Worm (Caenorhabditis elegans): Measurements from ENCODE around the gene F40C5.2.
"Not testable (repeated sequence)": the region's sequence is repeated elsewhere in the genome, so short reads cannot be mapped to it uniquely, and the experiment has no call there.

F40C5.2 gene

DNA sequence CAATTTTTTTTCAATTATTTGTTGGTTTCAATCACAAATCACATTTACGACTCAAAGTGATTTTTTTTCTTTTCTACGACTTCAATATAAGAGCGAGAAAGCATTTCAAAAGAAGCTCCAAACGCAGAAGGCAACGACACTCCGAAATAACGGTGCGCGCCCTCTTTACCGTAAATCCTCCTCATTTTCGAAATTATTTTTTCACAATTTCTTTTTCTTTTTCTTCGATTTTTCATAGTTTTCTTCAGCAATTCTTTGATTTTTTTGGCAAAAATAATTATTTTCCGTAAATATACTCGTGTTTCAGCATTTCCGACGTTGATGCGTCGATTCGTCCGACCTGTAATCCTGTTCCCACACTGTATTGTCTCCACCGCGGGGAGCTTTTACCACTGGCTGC is at the start of gene F40C5.2:
Gene F40C5.2, plus strand, starts transcription at position 301 of the 400 bp plus-strand sequence.
- TF ChIP-seq M03D4.4 (tag; optimal IDR thresholded peaks at IDR 0.05); nhr-76 (tag; optimal IDR thresholded peaks at IDR 0.05); sem-2 (GFP tag; optimal IDR thresholded peaks at IDR 0.05): not testable (repeated sequence)

DNA sequence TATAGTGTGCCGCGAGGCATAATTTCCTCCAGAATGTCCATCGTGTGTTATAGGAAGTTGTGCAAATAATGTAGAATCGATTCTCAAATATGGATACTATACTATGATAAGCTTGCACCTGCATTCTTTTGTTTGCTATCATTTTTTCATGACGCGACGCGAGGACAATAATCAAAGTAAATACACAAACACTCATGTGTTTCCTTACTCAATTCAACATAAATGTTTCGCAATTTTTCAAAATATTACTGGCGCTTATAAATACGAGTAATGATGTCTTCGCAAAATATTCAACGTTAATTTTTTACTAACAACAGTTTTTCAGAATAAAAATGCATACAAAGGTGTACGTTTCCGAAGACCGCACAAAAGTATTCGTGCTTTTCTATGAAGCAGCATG is 47.5 kb upstream of the F40C5.2 start, which contains the start of gene irg-1:
Gene irg-1, plus strand, starts transcription at position 326 of the 400 bp plus-strand sequence.
- TF ChIP-seq nhr-2 (tag; optimal IDR thresholded peaks at IDR 0.05) (no peak), tbx-8 (GFP tag; optimal IDR thresholded peaks at IDR 0.05) (no peak), ceh-43 (GFP tag; optimal IDR thresholded peaks at IDR 0.05) (no peak), drap-1 (GFP tag; optimal IDR thresholded peaks at IDR 0.05) (no peak), pha-4 (tag; optimal IDR thresholded peaks at IDR 0.05) (no peak), nhr-12 (tag; optimal IDR thresholded peaks at IDR 0.05) (no peak), sptf-1 (tag; optimal IDR thresholded peaks at IDR 0.05) (no peak), unc-120 (tag; optimal IDR thresholded peaks at IDR 0.05; ENCODE audit: poor library complexity, severe bottlenecking) (no peak), cnd-1 (tag; optimal IDR thresholded peaks at IDR 0.05) (no peak), mep-1 (tag; optimal IDR thresholded peaks at IDR 0.05) (no peak), mls-2 (tag; optimal IDR thresholded peaks at IDR 0.05) (no peak), sem-2 (GFP tag; optimal IDR thresholded peaks at IDR 0.05) (no peak)

DNA sequence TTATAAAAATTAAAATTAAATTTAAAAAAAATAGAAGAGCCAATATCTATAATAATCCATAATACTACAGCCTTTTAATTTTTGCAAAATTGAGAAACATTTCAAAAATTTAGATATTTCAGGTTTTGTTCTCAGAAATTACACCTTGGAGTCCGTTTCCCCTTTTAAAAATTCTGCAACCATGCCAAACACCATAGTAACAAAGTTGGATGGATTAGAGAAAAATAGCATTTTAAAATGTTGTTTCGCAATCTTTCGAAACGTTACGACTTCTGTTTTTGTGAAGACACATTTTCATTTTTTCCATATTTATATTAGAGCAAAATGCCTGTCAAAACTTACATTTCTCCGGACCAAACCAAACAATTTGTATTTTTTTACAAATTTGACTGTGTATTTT is 45.8 kb upstream of the F40C5.2 start, which contains the start of gene T24A6.7:
Gene T24A6.7, plus strand, starts transcription at position 301 of the 400 bp plus-strand sequence.
- no peak for TF ChIP-seq nhr-76 (tag; optimal IDR thresholded peaks at IDR 0.05)
- no peak for TF ChIP-seq mab-5 (tag; optimal IDR thresholded peaks at IDR 0.05)
- no peak for TF ChIP-seq mep-1 (tag; optimal IDR thresholded peaks at IDR 0.05)
- no peak for TF ChIP-seq lin-32 (GFP tag; optimal IDR thresholded peaks at IDR 0.05)
- no peak for TF ChIP-seq unc-120 (tag; optimal IDR thresholded peaks at IDR 0.05; ENCODE audit: poor library complexity, severe bottlenecking)
- TF ChIP-seq elt-1 (tag; optimal IDR thresholded peaks at IDR 0.05; ENCODE audit: borderline replicate concordance, insufficient read depth) = no peak
- TF ChIP-seq ces-1 (GFP tag; optimal IDR thresholded peaks at IDR 0.05) = no peak
- no peak for TF ChIP-seq sptf-1 (tag; optimal IDR thresholded peaks at IDR 0.05)
- TF ChIP-seq snpc-4 (tag; optimal IDR thresholded peaks at IDR 0.05) = no peak

ce11 chrV:3526882-3527281 is 43.9 kb upstream of the F40C5.2 start, which contains the start of gene str-260:
TSS of gene str-260 (plus strand) at chrV:3527182.
- no peak for TF ChIP-seq blmp-1 (tag; optimal IDR thresholded peaks at IDR 0.05)
- no peak for TF ChIP-seq bed-3 (GFP tag; optimal IDR thresholded peaks at IDR 0.05)
- no peak for TF ChIP-seq ceh-39 (tag; optimal IDR thresholded peaks at IDR 0.05)
- TF ChIP-seq snpc-4 (tag; optimal IDR thresholded peaks at IDR 0.05) = no peak
- TF ChIP-seq sptf-1 (tag; optimal IDR thresholded peaks at IDR 0.05) = no peak
- TF ChIP-seq zip-8 (tag; optimal IDR thresholded peaks at IDR 0.05) = no peak

DNA sequence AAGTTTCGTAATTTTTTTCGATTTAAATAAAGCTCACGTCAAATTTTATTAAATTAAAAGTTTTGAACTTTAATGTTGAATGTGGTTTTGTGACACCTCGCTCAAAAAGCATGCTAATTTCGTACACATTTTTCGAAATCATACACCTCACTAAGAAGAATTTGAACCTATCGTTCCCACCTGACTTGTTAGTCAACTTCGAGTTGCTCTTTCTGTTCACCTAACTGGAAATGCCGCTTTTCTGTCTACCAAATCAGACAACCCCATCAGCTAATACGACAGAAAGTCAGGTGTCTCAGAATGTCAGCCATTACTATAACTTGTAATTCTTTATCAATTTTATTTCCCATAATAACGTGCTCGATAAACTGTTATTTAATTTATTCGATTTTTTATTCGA is 40.4 kb upstream of the F40C5.2 start, which contains the start of gene srbc-66:
Gene srbc-66, plus strand, starts transcription at position 301 of the 400 bp plus-strand sequence.
- TF ChIP-seq lin-13 (tag; optimal IDR thresholded peaks at IDR 0.05) (no peak), ham-2 (GFP tag; optimal IDR thresholded peaks at IDR 0.05) (no peak), nhr-237 (tag; optimal IDR thresholded peaks at IDR 0.05) (no peak), ces-1 (GFP tag; optimal IDR thresholded peaks at IDR 0.05) (no peak), mep-1 (tag; optimal IDR thresholded peaks at IDR 0.05) (no peak)

DNA sequence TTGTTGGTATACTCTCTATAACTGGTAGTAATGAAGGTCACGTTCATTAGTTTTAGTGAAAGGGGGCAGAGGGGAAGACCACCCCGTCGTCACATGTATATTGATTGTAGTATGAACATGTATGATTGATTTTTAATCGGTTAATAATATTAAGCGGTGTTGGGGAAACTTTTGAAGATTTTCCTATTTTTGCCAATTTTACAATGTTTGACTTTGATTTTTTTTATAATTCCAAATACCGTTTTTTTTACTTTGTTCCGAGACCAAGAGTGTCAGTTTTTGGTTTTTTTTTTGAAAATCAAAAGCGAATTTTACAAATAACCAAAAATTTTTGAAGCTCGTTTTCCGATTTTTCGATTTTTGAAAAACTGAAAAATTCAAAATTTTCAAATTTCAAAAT is 35.5 kb upstream of the F40C5.2 start, which contains the start of gene nhr-221:
Gene nhr-221, minus strand, starts transcription at position 101 of the 400 bp plus-strand sequence.
- TF ChIP-seq hlh-1 (tag; optimal IDR thresholded peaks at IDR 0.05) (no peak), nhr-237 (tag; optimal IDR thresholded peaks at IDR 0.05) (no peak), cnd-1 (tag; optimal IDR thresholded peaks at IDR 0.05) (no peak), nhr-2 (tag; optimal IDR thresholded peaks at IDR 0.05) (no peak), mab-5 (tag; optimal IDR thresholded peaks at IDR 0.05) (no peak), nhr-12 (tag; optimal IDR thresholded peaks at IDR 0.05) (no peak), ham-2 (GFP tag; optimal IDR thresholded peaks at IDR 0.05) (no peak), unc-120 (tag; optimal IDR thresholded peaks at IDR 0.05; ENCODE audit: poor library complexity, severe bottlenecking) (no peak), lin-32 (GFP tag; optimal IDR thresholded peaks at IDR 0.05) (no peak), lsy-2 (tag; optimal IDR thresholded peaks at IDR 0.05) (no peak), pha-4 (tag; optimal IDR thresholded peaks at IDR 0.05) (no peak), ztf-11 (tag; optimal IDR thresholded peaks at IDR 0.05) (no peak), elt-3 (tag; optimal IDR thresholded peaks at IDR 0.05) (no peak), ceh-39 (tag; optimal IDR thresholded peaks at IDR 0.05) (no peak), unc-62 (GFP tag; optimal IDR thresholded peaks at IDR 0.05) (no peak), zip-8 (tag; optimal IDR thresholded peaks at IDR 0.05) (no peak), ces-1 (GFP tag; optimal IDR thresholded peaks at IDR 0.05) (no peak)

Measured in whole organism, mixed stage, embryonic.